Worm (Caenorhabditis elegans) whole organism, L3 larva: ENCODE measurements around the gene lido-10.

ENCODE experiments used
- ceh-16 ChIP-seq: sonication (generic microtip); optimal IDR thresholded peaks from 2 replicates; lab custom pipeline; 2017; ENCODE audit warnings: missing biosample characterization, missing genetic modification characterization
- ceh-82 ChIP-seq: fragments of 150-350 bp; optimal IDR thresholded peaks from 2 replicates; lab custom pipeline; 2014; ENCODE audit warnings: missing biosample characterization, missing genetic modification characterization
- fos-1 ChIP-seq: fragments of 150-350 bp; optimal IDR thresholded peaks from 2 replicates; lab custom pipeline; 2014; ENCODE audit warnings: missing biosample characterization, missing genetic modification characterization
- nhr-12 ChIP-seq: fragments of 150-350 bp; optimal IDR thresholded peaks from 2 replicates; lab custom pipeline; 2014; ENCODE audit warnings: missing biosample characterization, missing genetic modification characterization
- nhr-25 ChIP-seq: sonication (generic microtip); optimal IDR thresholded peaks from 2 replicates; lab custom pipeline; 2017; ENCODE audit warnings: missing biosample characterization, missing genetic modification characterization
- nhr-28 ChIP-seq: fragments of 150-350 bp; optimal IDR thresholded peaks from 2 replicates; lab custom pipeline; 2014; ENCODE audit warnings: missing biosample characterization, missing genetic modification characterization
- snpc-4 ChIP-seq: fragments of 150-350 bp; optimal IDR thresholded peaks from 2 replicates; lab custom pipeline; 2014; ENCODE audit warnings: missing biosample characterization, missing genetic modification characterization
- unc-62 ChIP-seq: fragments of 150-350 bp; sonication (generic microtip); optimal IDR thresholded peaks from 4 replicates; lab custom pipeline; 2014; ENCODE audit warnings: missing biosample characterization, missing genetic modification reagents, missing genetic modification characterization
- ztf-4 ChIP-seq: fragments of 150-350 bp; optimal IDR thresholded peaks from 2 replicates; lab custom pipeline; 2014; ENCODE audit warnings: missing biosample characterization, missing genetic modification characterization

DNA sequence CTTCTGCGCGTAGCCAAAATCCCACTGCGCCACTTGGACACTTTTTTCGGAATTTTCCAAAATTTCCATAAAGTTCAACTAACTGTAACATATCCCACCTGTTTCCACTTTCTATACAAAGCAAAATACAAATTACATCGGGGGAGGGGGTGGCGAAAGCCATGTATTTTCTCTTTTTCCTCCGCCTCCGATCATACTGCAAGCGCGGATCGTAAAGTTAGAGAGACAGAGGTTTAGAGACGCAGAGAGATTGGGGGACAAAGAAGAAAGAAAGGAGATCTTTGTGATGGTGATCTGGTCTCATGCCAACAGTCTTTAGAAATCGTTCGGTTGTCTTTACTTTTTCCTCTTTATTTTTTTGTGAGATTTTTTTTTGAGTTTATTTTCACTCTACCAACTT is 26.0 kb downstream of the lido-10 start:
- TF ChIP-seq nhr-28 (tag; lab: Kevin White, UChicago) (no peak), nhr-12 (tag; lab: Kevin White, UChicago) (no peak), ztf-4 (tag; lab: Kevin White, UChicago) (no peak), ceh-16 (tag; lab: Kevin White, UChicago) (no peak), snpc-4 (tag; lab: Kevin White, UChicago) (no peak), fos-1 (tag; lab: Kevin White, UChicago) (no peak), nhr-25 (tag; lab: Kevin White, UChicago) (peak; percentile 43), unc-62 (GFP tag; lab: Kevin White, UChicago) (no peak), ceh-82 (no peak)
